Fruit fly (Drosophila melanogaster): ENCODE results near the gene alphaTub85E.

alphaTub85E gene

DNA sequence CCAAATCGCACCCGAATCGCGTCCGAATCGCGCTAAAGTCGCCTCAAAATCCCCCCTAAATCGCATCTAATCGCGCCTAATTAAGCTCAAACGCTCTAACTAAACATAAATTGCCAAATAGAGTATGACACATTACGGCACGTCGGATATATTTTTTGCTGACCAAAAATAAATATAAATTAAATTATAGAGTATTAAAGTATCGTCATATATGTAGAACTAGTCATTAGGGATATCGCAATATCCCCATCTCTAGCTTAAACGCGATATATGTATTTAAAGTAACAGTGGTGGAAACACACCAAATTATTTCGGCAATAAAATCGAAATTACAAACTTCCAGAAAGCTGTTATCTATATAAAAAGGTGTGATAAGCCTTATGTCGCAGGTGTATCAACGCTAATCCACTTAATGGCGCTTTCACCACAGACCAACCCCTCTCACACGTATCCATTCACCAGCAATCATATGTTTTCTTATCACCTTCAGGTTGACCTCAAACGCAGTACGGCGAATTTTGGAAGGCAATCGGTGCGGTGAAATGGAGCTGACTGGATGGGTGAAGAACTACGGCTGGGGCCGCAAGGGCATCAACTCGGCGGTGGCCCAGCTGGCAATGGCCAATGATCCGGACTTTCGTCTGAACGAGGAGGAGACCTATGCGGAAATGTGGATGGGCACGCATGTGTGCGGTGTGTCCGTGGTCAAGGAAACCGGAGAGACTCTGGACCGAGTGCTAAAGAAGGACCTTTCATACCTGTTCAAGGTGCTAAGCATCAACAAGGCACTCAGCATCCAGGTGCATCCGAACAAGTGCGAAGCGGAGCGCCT lies 26.5 kb upstream of the alphaTub85E start, which contains the start of gene Mpi (continued):
- TF ChIP-seq fd3F (GFP tag; optimal IDR thresholded peaks at IDR 0.05): peak; percentile 2
- no peak for TF ChIP-seq Ets65A (GFP tag)
- peak; percentile 70 for TF ChIP-seq CG30020 (tag; optimal IDR thresholded peaks at IDR 0.05)
- TF ChIP-seq CG10979 (tag; optimal IDR thresholded peaks at IDR 0.05): peak; percentile 44
- TF ChIP-seq wek (GFP tag; optimal IDR thresholded peaks at IDR 0.05): peak; percentile 12
- no peak for TF ChIP-seq CG3838 (GFP tag; optimal IDR thresholded peaks at IDR 0.05)
- no peak for TF ChIP-seq CkIIα-i1 (GFP tag; IDR thresholded peaks at IDR 0.05)
- no peak for TF ChIP-seq CG14050 (GFP tag; IDR thresholded peaks at IDR 0.05)
- no peak for TF ChIP-seq hth (optimal IDR thresholded peaks at IDR 0.05)
- TF ChIP-seq CG16779 (GFP tag; IDR thresholded peaks at IDR 0.05): no peak
- no peak for TF ChIP-seq CG11085 (GFP tag; IDR thresholded peaks at IDR 0.05)
- no peak for TF ChIP-seq nau (GFP tag; optimal IDR thresholded peaks at IDR 0.05)
- TF ChIP-seq sens (GFP tag): peak; percentile 81
- TF ChIP-seq CG1792 (GFP tag; optimal IDR thresholded peaks at IDR 0.05): no peak
- peak; percentile 29 for TF ChIP-seq CG13296 (GFP tag; optimal IDR thresholded peaks at IDR 0.05)
- no peak for TF ChIP-seq gt (GFP tag; IDR thresholded peaks at IDR 0.05)
- TF ChIP-seq Ets97D (GFP tag; optimal IDR thresholded peaks at IDR 0.05): no peak
- no peak for TF ChIP-seq gro (GFP tag; optimal IDR thresholded peaks at IDR 0.05)
- no peak for TF ChIP-seq NK7.1 (GFP tag; optimal IDR thresholded peaks at IDR 0.05)
- no peak for TF ChIP-seq corto (GFP tag; optimal IDR thresholded peaks at IDR 0.05)
- TF ChIP-seq run (tag; optimal IDR thresholded peaks at IDR 0.05): no peak
- TF ChIP-seq CG17359 (tag; optimal IDR thresholded peaks at IDR 0.05): peak; percentile 33
- TF ChIP-seq wor (GFP tag; IDR thresholded peaks at IDR 0.05): no peak
- TF ChIP-seq CG11093 (GFP tag; IDR thresholded peaks at IDR 0.05): no peak
- no peak for TF ChIP-seq pros (GFP tag; optimal IDR thresholded peaks at IDR 0.05)
- TF ChIP-seq Fer3 (tag; optimal IDR thresholded peaks at IDR 0.05): no peak
- TF ChIP-seq Deaf1 (tag; optimal IDR thresholded peaks at IDR 0.05): no peak
- peak; percentile 66 for TF ChIP-seq Scr (GFP tag; IDR thresholded peaks at IDR 0.05; ENCODE audit: partially characterized antibody)
- no peak for TF ChIP-seq HLH3B (GFP tag; IDR thresholded peaks at IDR 0.05)
- no peak for TF ChIP-seq CG10209 (GFP tag; optimal IDR thresholded peaks at IDR 0.05)
- TF ChIP-seq Ada2b (GFP tag; IDR thresholded peaks at IDR 0.05): no peak
- no peak for TF ChIP-seq Oaz (GFP tag; IDR thresholded peaks at IDR 0.05)
- peak; percentile 45; the same call in 1 of the 2 replicates for TF ChIP-seq CG2129 (GFP tag; IDR thresholded peaks at IDR 0.05; ENCODE audit: partially characterized antibody)
- no peak for TF ChIP-seq CG10274 (GFP tag; optimal IDR thresholded peaks at IDR 0.05)
- TF ChIP-seq gem (tag; optimal IDR thresholded peaks at IDR 0.05): no peak
- TF ChIP-seq aop (GFP tag; IDR thresholded peaks at IDR 0.05): no peak
- TF ChIP-seq Elba2 (GFP tag; optimal IDR thresholded peaks at IDR 0.05): no peak
- TF ChIP-seq z (GFP tag; IDR thresholded peaks at IDR 0.05): no peak
- TF ChIP-seq CG8478 (optimal IDR thresholded peaks at IDR 0.05): no peak
- no peak; the same call in 2 of the 3 replicates for TF ChIP-seq B-H1 (GFP tag; IDR thresholded peaks at IDR 0.05)
- no peak for TF ChIP-seq Nf-YC (tag; optimal IDR thresholded peaks at IDR 0.05)
- 0 out of 3 replicates have a peak, but pooled peaks have one; percentile 7 for TF ChIP-seq sr (GFP tag; IDR thresholded peaks at IDR 0.05)
- TF ChIP-seq sna (GFP tag; IDR thresholded peaks at IDR 0.05; ENCODE audit: partially characterized antibody): 0 out of 2 replicates have a peak, but pooled peaks have one; percentile 50
- no peak for TF ChIP-seq CG12071 (GFP tag; optimal IDR thresholded peaks at IDR 0.05)
- no peak for TF ChIP-seq Kr (GFP tag; optimal IDR thresholded peaks at IDR 0.05)
- no peak for TF ChIP-seq Ssrp (tag; optimal IDR thresholded peaks at IDR 0.05)
- TF ChIP-seq kni (GFP tag; optimal IDR thresholded peaks at IDR 0.05): no peak
- no peak for TF ChIP-seq Myb (GFP tag; optimal IDR thresholded peaks at IDR 0.05)
- no peak for TF ChIP-seq CG1832 (GFP tag; optimal IDR thresholded peaks at IDR 0.05)
- TF ChIP-seq CG7928 (GFP tag; optimal IDR thresholded peaks at IDR 0.05): no peak
- TF ChIP-seq CG32767 (GFP tag; IDR thresholded peaks at IDR 0.05): no peak

All from whole organism, embryonic.